Fruit fly (Drosophila melanogaster) whole organism, embryonic: ENCODE data around the gene GstD10.

Experiments used
- Asciz ChIP-seq: fragments of 200-800 bp; sonication (Bioruptor generic); optimal IDR thresholded peaks from 2 replicates; lab custom pipeline; 2017; ENCODE audit warnings: missing biosample characterization, mild to moderate bottlenecking, missing genetic modification characterization, missing genetic modification reagents
- Blimp-1 ChIP-seq: fragments of 200-800 bp; sonication (Bioruptor generic); optimal IDR thresholded peaks from 3 replicates; lab custom pipeline; 2018; ENCODE audit warnings: missing biosample characterization, missing genetic modification characterization, mild to moderate bottlenecking, moderate library complexity, missing genetic modification reagents
- CG10565 ChIP-seq: fragments of 200-800 bp; sonication (Bioruptor generic); optimal IDR thresholded peaks from 3 replicates; lab custom pipeline; 2016; ENCODE audit warnings: missing biosample characterization, mild to moderate bottlenecking, missing genetic modification characterization
- CG12659 ChIP-seq: fragments of 200-800 bp; sonication (Bioruptor generic); optimal IDR thresholded peaks from 3 replicates; lab custom pipeline; 2017; ENCODE audit warnings: mild to moderate bottlenecking, missing biosample characterization, missing genetic modification reagents, missing genetic modification characterization
- CG15696 ChIP-seq: fragments of 200-800 bp; sonication (Bioruptor generic); optimal IDR thresholded peaks from 2 replicates; lab custom pipeline; 2019; ENCODE audit warnings: missing biosample characterization, mild to moderate bottlenecking, missing genetic modification characterization, moderate library complexity
- CG1603 ChIP-seq: fragments of 200-800 bp; sonication (Bioruptor generic); optimal IDR thresholded peaks from 2 replicates; lab custom pipeline; 2019; ENCODE audit warnings: missing biosample characterization, mild to moderate bottlenecking, missing genetic modification characterization, moderate library complexity
- CG16813 ChIP-seq: fragments of 200-800 bp; sonication (Bioruptor generic); IDR thresholded peaks from 3 replicates; pipeline ENCODE4 v1.3.6; 2022; ENCODE audit warnings: missing biosample characterization, missing genetic modification characterization; ENCODE audit not compliant: partially characterized antibody
- CG2678 ChIP-seq: fragments of 200-800 bp; sonication (Bioruptor generic); optimal IDR thresholded peaks from 3 replicates; lab custom pipeline; 2019; ENCODE audit warnings: missing biosample characterization, mild to moderate bottlenecking, missing genetic modification characterization, moderate library complexity
- CG2889 ChIP-seq: fragments of 200-800 bp; sonication (Bioruptor generic); IDR thresholded peaks from 3 replicates; pipeline ENCODE4 v1.3.6; 2022; ENCODE audit warnings: missing biosample characterization, missing genetic modification characterization
- CG31388 ChIP-seq: fragments of 200-800 bp; sonication (Bioruptor generic); optimal IDR thresholded peaks from 2 replicates; lab custom pipeline; 2016; ENCODE audit warnings: missing biosample characterization, missing genetic modification characterization
- CG3163 ChIP-seq: fragments of 200-800 bp; sonication (Bioruptor generic); optimal IDR thresholded peaks from 3 replicates; lab custom pipeline; 2016; ENCODE audit warnings: missing biosample characterization, missing genetic modification characterization
- CG4328 ChIP-seq: fragments of 200-800 bp; sonication (Bioruptor generic); optimal IDR thresholded peaks from 3 replicates; lab custom pipeline; 2017; ENCODE audit warnings: missing biosample characterization, missing genetic modification reagents, missing genetic modification characterization
- CG5953 ChIP-seq: fragments of 200-800 bp; sonication (Bioruptor generic); IDR thresholded peaks from 2 replicates; pipeline ENCODE4 v1.3.6; 2022; ENCODE audit warnings: missing biosample characterization, missing genetic modification characterization
- CG6654 ChIP-seq: fragments of 200-800 bp; sonication (Bioruptor generic); optimal IDR thresholded peaks from 2 replicates; lab custom pipeline; 2017; ENCODE audit warnings: missing biosample characterization, mild to moderate bottlenecking, missing genetic modification characterization
- CG7839 ChIP-seq: fragments of 200-800 bp; sonication (Bioruptor generic); optimal IDR thresholded peaks from 3 replicates; lab custom pipeline; 2018; ENCODE audit warnings: missing biosample characterization, mild to moderate bottlenecking, missing genetic modification characterization, moderate library complexity
- CG8290 ChIP-seq, 3 experiments: fragments of 200-800 bp; sonication (Bioruptor generic); optimal IDR thresholded peaks; 2 replicates each; lab custom pipeline; 2016 to 2019; ENCODE audit warnings: missing biosample characterization in 3 of 3, missing genetic modification characterization in 3 of 3, mild to moderate bottlenecking in 2 of 3, moderate library complexity in 1 of 3
- CHES-1-like ChIP-seq: fragments of 200-800 bp; sonication (Bioruptor generic); optimal IDR thresholded peaks from 2 replicates; lab custom pipeline; 2016; ENCODE audit warnings: missing biosample characterization, missing genetic modification characterization
- Dad ChIP-seq: fragments of 200-800 bp; sonication (Bioruptor generic); optimal IDR thresholded peaks from 3 replicates; lab custom pipeline; 2016; ENCODE audit warnings: missing biosample characterization, missing genetic modification characterization
- Doc3 ChIP-seq: fragments of 200-800 bp; sonication (Bioruptor generic); IDR thresholded peaks from 3 replicates; pipeline ENCODE4 v1.3.6; 2022; ENCODE audit warnings: missing biosample characterization, missing genetic modification characterization; ENCODE audit not compliant: partially characterized antibody
- Ets97D ChIP-seq: fragments of 200-800 bp; sonication (Bioruptor generic); optimal IDR thresholded peaks from 3 replicates; lab custom pipeline; 2016; ENCODE audit warnings: missing biosample characterization, missing genetic modification characterization
- Meics ChIP-seq: fragments of 200-800 bp; sonication (Bioruptor generic); optimal IDR thresholded peaks from 2 replicates; lab custom pipeline; 2017; ENCODE audit warnings: missing biosample characterization, mild to moderate bottlenecking, missing genetic modification characterization
- Mes4 ChIP-seq: fragments of 200-800 bp; sonication (Bioruptor generic); optimal IDR thresholded peaks from 2 replicates; lab custom pipeline; 2016; ENCODE audit warnings: missing biosample characterization, missing genetic modification characterization
- Myb ChIP-seq: fragments of 200-800 bp; sonication (Bioruptor generic); optimal IDR thresholded peaks from 2 replicates; lab custom pipeline; 2016; ENCODE audit warnings: missing biosample characterization, missing genetic modification characterization
- Nf-YA ChIP-seq: fragments of 200-800 bp; sonication (Bioruptor generic); IDR thresholded peaks from 2 replicates; pipeline ENCODE4 v1.3.6; 2022; ENCODE audit warnings: missing biosample characterization, missing genetic modification characterization
- Oli ChIP-seq: fragments of 200-800 bp; sonication (Bioruptor generic); optimal IDR thresholded peaks from 2 replicates; lab custom pipeline; 2018; ENCODE audit warnings: missing biosample characterization, mild to moderate bottlenecking, missing genetic modification characterization, moderate library complexity
- Opbp ChIP-seq: fragments of 200-800 bp; sonication (Bioruptor generic); IDR thresholded peaks from 3 replicates; pipeline ENCODE4 v1.3.6; 2022; ENCODE audit warnings: missing biosample characterization, missing genetic modification characterization; ENCODE audit not compliant: partially characterized antibody
- Poxn ChIP-seq: fragments of 200-800 bp; sonication (Bioruptor generic); IDR thresholded peaks from 2 replicates; pipeline ENCODE4 v1.3.6; 2022; ENCODE audit warnings: missing biosample characterization, missing genetic modification characterization
- Sry-β ChIP-seq: fragments of 200-800 bp; sonication (Bioruptor generic); optimal IDR thresholded peaks from 2 replicates; lab custom pipeline; 2018; ENCODE audit warnings: missing biosample characterization, mild to moderate bottlenecking, missing genetic modification characterization, moderate library complexity
- al ChIP-seq: fragments of 200-800 bp; sonication (Bioruptor generic); IDR thresholded peaks from 2 replicates; pipeline ENCODE4 v1.3.6; 2022; ENCODE audit warnings: missing biosample characterization, missing genetic modification characterization
- bcd ChIP-seq: fragments of 200-800 bp; sonication (Bioruptor generic); optimal IDR thresholded peaks from 2 replicates; lab custom pipeline; 2017; ENCODE audit warnings: missing biosample characterization, mild to moderate bottlenecking, missing genetic modification characterization
- bowl ChIP-seq: fragments of 200-800 bp; sonication (Bioruptor generic); IDR thresholded peaks from 2 replicates; pipeline ENCODE4 v1.3.6; 2022; ENCODE audit warnings: missing biosample characterization, missing genetic modification characterization
- cas ChIP-seq: fragments of 200-800 bp; sonication (Bioruptor generic); IDR thresholded peaks from 2 replicates; pipeline ENCODE4 v1.3.6; 2022; ENCODE audit warnings: missing biosample characterization, missing genetic modification characterization
- caup ChIP-seq: fragments of 200-800 bp; sonication (Bioruptor generic); optimal IDR thresholded peaks from 3 replicates; lab custom pipeline; 2017; ENCODE audit warnings: missing biosample characterization, mild to moderate bottlenecking, missing genetic modification characterization, moderate library complexity; ENCODE audit not compliant: severe bottlenecking
- ems ChIP-seq: fragments of 200-800 bp; sonication (Bioruptor generic); optimal IDR thresholded peaks from 3 replicates; lab custom pipeline; 2016; ENCODE audit warnings: missing biosample characterization, missing genetic modification characterization
- fd96Cb ChIP-seq: fragments of 200-800 bp; sonication (Bioruptor generic); optimal IDR thresholded peaks from 2 replicates; lab custom pipeline; 2018; ENCODE audit warnings: missing biosample characterization, mild to moderate bottlenecking, missing genetic modification characterization, moderate library complexity
- hkb ChIP-seq, 2 experiments: fragments of 200-800 bp in 1 of 2; fragments of >200 bp in 1 of 2; sonication (Bioruptor generic) in 1 of 2; IDR thresholded peaks in 1 of 2; optimal IDR thresholded peaks in 1 of 2; 2 replicates each; pipeline versions ENCODE4 v1.3.6 to Lab custom; 2017 to 2022; ENCODE audit warnings: missing biosample characterization in 1 of 2, missing genetic modification characterization in 1 of 2
- jigr1 ChIP-seq: fragments of 200-800 bp; sonication (Bioruptor generic); IDR thresholded peaks from 3 replicates; pipeline ENCODE4 v1.3.6; 2022; ENCODE audit warnings: missing biosample characterization, missing genetic modification characterization
- luna ChIP-seq: fragments of 200-800 bp; sonication (Bioruptor generic); optimal IDR thresholded peaks from 2 replicates; lab custom pipeline; 2016; ENCODE audit warnings: missing biosample characterization, missing genetic modification characterization
- oc ChIP-seq: fragments of 200-800 bp; sonication (Bioruptor generic); optimal IDR thresholded peaks from 2 replicates; lab custom pipeline; 2018; ENCODE audit warnings: missing biosample characterization, mild to moderate bottlenecking, missing genetic modification characterization, moderate library complexity
- pan ChIP-seq, 4 experiments: fragments of >200 bp in 3 of 4; fragments of 200-800 bp in 1 of 4; sonication (Bioruptor generic) in 1 of 4; optimal IDR thresholded peaks in 3 of 4; IDR thresholded peaks in 1 of 4; 2 replicates each; pipeline versions ENCODE4 v1.3.6 to Lab custom; 2017 to 2022; ENCODE audit warnings: missing biosample characterization in 2 of 4, missing genetic modification characterization in 2 of 4, mixed read lengths in 1 of 4
- phol ChIP-seq: fragments of 200-800 bp; sonication (Bioruptor generic); optimal IDR thresholded peaks from 3 replicates; lab custom pipeline; 2018; ENCODE audit warnings: missing biosample characterization, mild to moderate bottlenecking, missing genetic modification characterization, moderate library complexity
- pros ChIP-seq: fragments of 200-800 bp; sonication (Bioruptor generic); optimal IDR thresholded peaks from 3 replicates; lab custom pipeline; 2019; ENCODE audit warnings: missing biosample characterization, mild to moderate bottlenecking, missing genetic modification characterization, moderate library complexity
- ranshi ChIP-seq: fragments of 200-800 bp; sonication (Bioruptor generic); IDR thresholded peaks from 2 replicates; pipeline ENCODE4 v1.3.6; 2022; ENCODE audit warnings: missing biosample characterization, missing genetic modification characterization
- row ChIP-seq: fragments of 200-800 bp; sonication (Bioruptor generic); IDR thresholded peaks from 3 replicates; pipeline ENCODE4 v1.3.6; 2022; ENCODE audit warnings: missing biosample characterization, missing genetic modification characterization
- sim ChIP-seq: fragments of 200-800 bp; sonication (Bioruptor generic); IDR thresholded peaks from 2 replicates; pipeline ENCODE4 v1.3.6; 2022; ENCODE audit warnings: missing biosample characterization, missing genetic modification characterization
- tgo ChIP-seq: fragments of 200-800 bp; sonication (Bioruptor generic); IDR thresholded peaks from 3 replicates; pipeline ENCODE4 v1.3.6; 2022; ENCODE audit warnings: missing biosample characterization, missing genetic modification characterization
- trh ChIP-seq: fragments of 200-800 bp; sonication (Bioruptor generic); optimal IDR thresholded peaks from 2 replicates; lab custom pipeline; 2016; ENCODE audit warnings: missing biosample characterization, missing genetic modification characterization
- twi ChIP-seq: fragments of 200-800 bp; optimal IDR thresholded peaks from 2 replicates; lab custom pipeline; 2019; ENCODE audit warnings: missing biosample characterization, mild to moderate bottlenecking, missing genetic modification characterization, moderate library complexity

GstD10 gene

dm6 chr3R:12401672-12402296, 36.2 kb upstream of the GstD10 start, which contains the start of gene DNAlig3 (continued):
- TF ChIP-seq CG12659 (GFP tag; lab: Kevin White, UChicago) (no peak), CHES-1-like (GFP tag; lab: Kevin White, UChicago) (no peak), CG1603 (tag; lab: Kevin White, UChicago) (peak; percentile 64), tgo (GFP tag; lab: Robert Waterston, UW) (no peak), jigr1 (no peak), pros (GFP tag; lab: Kevin White, UChicago) (no peak), cas (GFP tag; lab: Robert Waterston, UW) (no peak), sim (GFP tag; lab: Robert Waterston, UW) (no peak), hkb (optimal IDR thresholded peaks at IDR 0.05; lab: Kevin White, UChicago) (no peak), hkb (GFP tag; IDR thresholded peaks at IDR 0.05; lab: Robert Waterston, UW) (no peak), Dad (no peak), bowl (GFP tag; lab: Robert Waterston, UW) (no peak), CG4328 (no peak), Nf-YA (GFP tag; lab: Robert Waterston, UW) (peak; percentile 23; the same call in 1 of the 2 replicates), oc (tag; lab: Kevin White, UChicago) (no peak), CG7839 (no peak), CG8290 (GFP tag; optimal IDR thresholded peaks at IDR 0.05; lab: Kevin White, UChicago) (no peak), CG8290 (tag; optimal IDR thresholded peaks at IDR 0.05; lab: Kevin White, UChicago) (peak in 1 of 2 experiments; percentile 40), Mes4 (GFP tag; lab: Kevin White, UChicago) (no peak), CG15696 (tag; lab: Kevin White, UChicago) (no peak), al (GFP tag; lab: Robert Waterston, UW) (no peak), bcd (GFP tag; lab: Kevin White, UChicago) (no peak), CG2889 (GFP tag; lab: Robert Waterston, UW) (no peak), CG6654 (GFP tag; lab: Kevin White, UChicago) (no peak), trh (GFP tag; lab: Kevin White, UChicago) (no peak), Opbp (GFP tag; lab: Robert Waterston, UW) (no peak), fd96Cb (tag; lab: Kevin White, UChicago) (no peak), CG3163 (GFP tag; lab: Kevin White, UChicago) (no peak), CG5953 (GFP tag; lab: Robert Waterston, UW) (no peak), Myb (GFP tag; lab: Kevin White, UChicago) (peak; percentile 95), Sry-β (GFP tag; lab: Kevin White, UChicago) (no peak), caup (GFP tag; lab: Kevin White, UChicago) (no peak), ems (GFP tag; lab: Kevin White, UChicago) (no peak), phol (tag; lab: Kevin White, UChicago) (no peak), Oli (tag; lab: Kevin White, UChicago) (no peak), Blimp-1 (GFP tag; lab: Kevin White, UChicago) (no peak), Ets97D (GFP tag; lab: Kevin White, UChicago) (no peak), CG2678 (no peak), luna (GFP tag; lab: Kevin White, UChicago) (no peak), twi (tag; lab: Kevin White, UChicago) (no peak), Poxn (no peak), row (no peak; the same call in 2 of the 3 replicates), Doc3 (GFP tag; lab: Robert Waterston, UW) (peak; percentile 61; the same call in 1 of the 3 replicates), CG10565 (GFP tag; lab: Kevin White, UChicago) (no peak), Asciz (GFP tag; lab: Kevin White, UChicago) (no peak), ranshi (GFP tag; lab: Robert Waterston, UW) (no peak), Meics (no peak), CG31388 (GFP tag; lab: Kevin White, UChicago) (no peak), CG16813 (GFP tag; lab: Robert Waterston, UW) (peak; percentile 45; the same call in 1 of the 3 replicates), pan (optimal IDR thresholded peaks at IDR 0.05; lab: Kevin White, UChicago) (no peak), pan (GFP tag; optimal IDR thresholded peaks at IDR 0.05 in 1 of 2, IDR thresholded peaks at IDR 0.05 in 1 of 2) (no peak)
